Fruit fly (Drosophila melanogaster) whole organism, embryonic: ENCODE data around the gene CG17264.
A peak's percentile ranks its signal among the peaks of the same experiment; 100 is the strongest.

Experiments
- B-H1 ChIP-seq: fragments of 200-800 bp; sonication (Bioruptor generic); IDR thresholded peaks from 3 replicates; pipeline ENCODE4 v1.3.6; 2022; ENCODE audit warnings: missing biosample characterization, missing genetic modification characterization
- B-H2 ChIP-seq: fragments of 200-800 bp; sonication (Bioruptor generic); optimal IDR thresholded peaks from 2 replicates; lab custom pipeline; 2018; ENCODE audit warnings: missing biosample characterization, mild to moderate bottlenecking, missing genetic modification characterization
- CG10147 ChIP-seq: fragments of 200-800 bp; sonication (Bioruptor generic); optimal IDR thresholded peaks from 2 replicates; lab custom pipeline; 2019; ENCODE audit warnings: missing biosample characterization, mild to moderate bottlenecking, missing genetic modification characterization, moderate library complexity
- CG10431 ChIP-seq: fragments of 200-800 bp; sonication (Bioruptor generic); optimal IDR thresholded peaks from 3 replicates; lab custom pipeline; 2018; ENCODE audit warnings: missing biosample characterization, mild to moderate bottlenecking, missing genetic modification characterization
- CG11560 ChIP-seq: fragments of 200-800 bp; sonication (Bioruptor generic); IDR thresholded peaks from 3 replicates; pipeline ENCODE4 v1.3.6; 2022; ENCODE audit warnings: missing biosample characterization, missing genetic modification characterization
- CG12155 ChIP-seq: fragments of 200-800 bp; sonication (Bioruptor generic); optimal IDR thresholded peaks from 3 replicates; lab custom pipeline; 2016; ENCODE audit warnings: missing biosample characterization, missing genetic modification characterization
- CG12391 ChIP-seq: fragments of 200-800 bp; sonication (Bioruptor generic); optimal IDR thresholded peaks from 3 replicates; lab custom pipeline; 2018; ENCODE audit warnings: missing biosample characterization, mild to moderate bottlenecking, missing genetic modification characterization, moderate library complexity
- CG15479 ChIP-seq: fragments of 200-800 bp; sonication (Bioruptor generic); optimal IDR thresholded peaks from 3 replicates; lab custom pipeline; 2019; ENCODE audit warnings: missing biosample characterization, mild to moderate bottlenecking, missing genetic modification characterization, moderate library complexity
- CG15514 ChIP-seq: fragments of 200-800 bp; sonication (Bioruptor generic); optimal IDR thresholded peaks from 3 replicates; lab custom pipeline; 2017; ENCODE audit warnings: missing biosample characterization, missing genetic modification characterization, mild to moderate bottlenecking, moderate library complexity, missing genetic modification reagents
- CG16813 ChIP-seq: fragments of 200-800 bp; sonication (Bioruptor generic); IDR thresholded peaks from 3 replicates; pipeline ENCODE4 v1.3.6; 2022; ENCODE audit warnings: missing biosample characterization, missing genetic modification characterization; ENCODE audit not compliant: partially characterized antibody
- CG17186 ChIP-seq: fragments of 200-800 bp; sonication (Bioruptor generic); optimal IDR thresholded peaks from 3 replicates; lab custom pipeline; 2017; ENCODE audit warnings: missing biosample characterization, missing genetic modification reagents, missing genetic modification characterization
- CG2116 ChIP-seq: fragments of 200-800 bp; sonication (Bioruptor generic); optimal IDR thresholded peaks from 3 replicates; lab custom pipeline; 2018; ENCODE audit warnings: missing biosample characterization, mild to moderate bottlenecking, missing genetic modification characterization
- CG31365 ChIP-seq: fragments of 200-800 bp; sonication (Bioruptor generic); optimal IDR thresholded peaks from 2 replicates; lab custom pipeline; 2018; ENCODE audit warnings: missing biosample characterization, mild to moderate bottlenecking, missing genetic modification characterization
- CG31441 ChIP-seq: fragments of 200-800 bp; sonication (Bioruptor generic); IDR thresholded peaks from 2 replicates; pipeline ENCODE4 v1.3.6; 2022; ENCODE audit warnings: missing biosample characterization, missing genetic modification characterization
- CG34224 ChIP-seq: fragments of 200-800 bp; sonication (Bioruptor generic); IDR thresholded peaks from 3 replicates; pipeline ENCODE4 v1.3.6; 2022; ENCODE audit warnings: missing biosample characterization, missing genetic modification characterization; ENCODE audit not compliant: partially characterized antibody
- CG4360 ChIP-seq: fragments of 200-800 bp; sonication (Bioruptor generic); IDR thresholded peaks from 2 replicates; pipeline ENCODE4 v1.3.6; 2022; ENCODE audit warnings: missing biosample characterization, missing genetic modification characterization
- CG4617 ChIP-seq: fragments of 200-800 bp; sonication (Bioruptor generic); optimal IDR thresholded peaks from 3 replicates; lab custom pipeline; 2016; ENCODE audit warnings: missing biosample characterization, missing genetic modification characterization, borderline replicate concordance
- CG4854 ChIP-seq: fragments of 200-800 bp; sonication (Bioruptor generic); optimal IDR thresholded peaks from 2 replicates; lab custom pipeline; 2016; ENCODE audit warnings: missing biosample characterization, missing genetic modification characterization, inconsistent platforms
- CG6791 ChIP-seq: fragments of 200-800 bp; sonication (Bioruptor generic); IDR thresholded peaks from 3 replicates; pipeline ENCODE4 v1.3.6; 2022; ENCODE audit warnings: missing biosample characterization, missing genetic modification characterization; ENCODE audit not compliant: partially characterized antibody
- CG7963 ChIP-seq: fragments of 200-800 bp; sonication (Bioruptor generic); IDR thresholded peaks from 3 replicates; pipeline ENCODE4 v1.3.6; 2022; ENCODE audit warnings: missing biosample characterization, missing genetic modification characterization; ENCODE audit not compliant: partially characterized antibody
- CG9876 ChIP-seq: fragments of 200-800 bp; sonication (Bioruptor generic); optimal IDR thresholded peaks from 2 replicates; lab custom pipeline; 2016; ENCODE audit warnings: missing biosample characterization, missing genetic modification characterization
- CHES-1-like ChIP-seq: fragments of 200-800 bp; sonication (Bioruptor generic); optimal IDR thresholded peaks from 2 replicates; lab custom pipeline; 2016; ENCODE audit warnings: missing biosample characterization, missing genetic modification characterization
- Gsc ChIP-seq: fragments of 200-800 bp; sonication (Bioruptor generic); IDR thresholded peaks from 2 replicates; pipeline ENCODE4 v1.3.6; 2022; ENCODE audit warnings: missing biosample characterization, missing genetic modification characterization
- HHEX ChIP-seq: fragments of 200-800 bp; sonication (Bioruptor generic); optimal IDR thresholded peaks from 3 replicates; lab custom pipeline; 2017; ENCODE audit warnings: missing biosample characterization, mild to moderate bottlenecking, missing genetic modification characterization, missing genetic modification reagents
- HLHmδ ChIP-seq: fragments of 200-800 bp; sonication (Bioruptor generic); optimal IDR thresholded peaks from 2 replicates; lab custom pipeline; 2018; ENCODE audit warnings: missing biosample characterization, mild to moderate bottlenecking, missing genetic modification characterization, moderate library complexity
- HmgD ChIP-seq: fragments of 200-800 bp; sonication (Bioruptor generic); optimal IDR thresholded peaks from 3 replicates; lab custom pipeline; 2016; ENCODE audit warnings: missing biosample characterization, missing genetic modification characterization
- MESR4 ChIP-seq: fragments of 200-800 bp; sonication (Bioruptor generic); optimal IDR thresholded peaks from 2 replicates; lab custom pipeline; 2018; ENCODE audit warnings: missing biosample characterization, mild to moderate bottlenecking, missing genetic modification characterization, moderate library complexity
- Max ChIP-seq: fragments of 200-800 bp; sonication (Bioruptor generic); optimal IDR thresholded peaks from 2 replicates; lab custom pipeline; 2016; ENCODE audit warnings: missing biosample characterization, mild to moderate bottlenecking, missing genetic modification characterization
- Med ChIP-seq: fragments of 200-800 bp; sonication (Bioruptor generic); peaks from one replicate; lab custom pipeline; 2016; ENCODE audit warnings: missing biosample characterization, missing genetic modification characterization, mild to moderate bottlenecking, inconsistent platforms, moderate library complexity
- NC2β ChIP-seq: fragments of 200-800 bp; sonication (Bioruptor generic); optimal IDR thresholded peaks from 2 replicates; lab custom pipeline; 2016; ENCODE audit warnings: missing biosample characterization, missing genetic modification characterization
- Nf-YC ChIP-seq: fragments of 200-800 bp; optimal IDR thresholded peaks from 3 replicates; lab custom pipeline; 2019; ENCODE audit warnings: missing biosample characterization, mild to moderate bottlenecking, missing genetic modification characterization, moderate library complexity
- Oli ChIP-seq: fragments of 200-800 bp; sonication (Bioruptor generic); optimal IDR thresholded peaks from 2 replicates; lab custom pipeline; 2018; ENCODE audit warnings: missing biosample characterization, mild to moderate bottlenecking, missing genetic modification characterization, moderate library complexity
- Scr ChIP-seq: fragments of 200-800 bp; sonication (Bioruptor generic); IDR thresholded peaks from 2 replicates; pipeline ENCODE4 v1.3.6; 2022; ENCODE audit warnings: missing biosample characterization, missing genetic modification characterization; ENCODE audit not compliant: partially characterized antibody
- Sin3A ChIP-seq: fragments of >200 bp; optimal IDR thresholded peaks from 2 replicates; lab custom pipeline; 2018
- TFAM ChIP-seq: fragments of 200-800 bp; sonication (Bioruptor generic); optimal IDR thresholded peaks from 2 replicates; lab custom pipeline; 2017; ENCODE audit warnings: missing biosample characterization, missing genetic modification characterization, inconsistent platforms
- amos ChIP-seq: fragments of 200-800 bp; sonication (Bioruptor generic); IDR thresholded peaks from 2 replicates; pipeline ENCODE4 v1.3.6; 2022; ENCODE audit warnings: missing biosample characterization, missing genetic modification characterization; ENCODE audit not compliant: partially characterized antibody
- ato ChIP-seq: fragments of 200-800 bp; sonication (Bioruptor generic); IDR thresholded peaks from 2 replicates; pipeline ENCODE4 v1.3.6; 2022; ENCODE audit warnings: missing biosample characterization, missing genetic modification characterization; ENCODE audit not compliant: partially characterized antibody
- bbx ChIP-seq: fragments of 200-800 bp; sonication (Bioruptor generic); IDR thresholded peaks from 2 replicates; pipeline ENCODE4 v1.3.6; 2022; ENCODE audit warnings: missing biosample characterization, missing genetic modification characterization; ENCODE audit not compliant: partially characterized antibody
- dm ChIP-seq: fragments of 200-800 bp; sonication (Bioruptor generic); optimal IDR thresholded peaks from 3 replicates; lab custom pipeline; 2016; ENCODE audit warnings: missing biosample characterization, missing genetic modification characterization
- fu2 ChIP-seq: fragments of 200-800 bp; sonication (Bioruptor generic); optimal IDR thresholded peaks from 2 replicates; lab custom pipeline; 2016; ENCODE audit warnings: missing biosample characterization, missing genetic modification characterization
- gfzf ChIP-seq: fragments of 200-800 bp; sonication (Bioruptor generic); optimal IDR thresholded peaks from 2 replicates; lab custom pipeline; 2016; ENCODE audit warnings: missing biosample characterization, mild to moderate bottlenecking, missing genetic modification characterization, moderate library complexity
- kni ChIP-seq: fragments of 200-800 bp; sonication (Bioruptor generic); optimal IDR thresholded peaks from 3 replicates; lab custom pipeline; 2017; ENCODE audit warnings: mild to moderate bottlenecking, missing biosample characterization, missing genetic modification reagents, missing genetic modification characterization
- p53 ChIP-seq: fragments of 200-800 bp; sonication (Bioruptor generic); optimal IDR thresholded peaks from 2 replicates; lab custom pipeline; 2016; ENCODE audit warnings: missing biosample characterization, missing genetic modification characterization
- pum ChIP-seq: fragments of 200-800 bp; sonication (Bioruptor generic); optimal IDR thresholded peaks from 2 replicates; lab custom pipeline; 2016; ENCODE audit warnings: missing biosample characterization, missing genetic modification characterization
- pzg ChIP-seq: fragments of 200-800 bp; sonication (Bioruptor generic); optimal IDR thresholded peaks from 3 replicates; lab custom pipeline; 2018; ENCODE audit warnings: missing biosample characterization, mild to moderate bottlenecking, missing genetic modification characterization, moderate library complexity
- sima ChIP-seq: fragments of 200-800 bp; sonication (Bioruptor generic); optimal IDR thresholded peaks from 2 replicates; lab custom pipeline; 2016; ENCODE audit warnings: missing biosample characterization, missing genetic modification characterization
- tna ChIP-seq: fragments of 200-800 bp; sonication (Bioruptor generic); IDR thresholded peaks from 2 replicates; pipeline ENCODE4 v1.3.6; 2022; ENCODE audit warnings: missing biosample characterization, missing genetic modification characterization; ENCODE audit not compliant: partially characterized antibody
- twi ChIP-seq: fragments of 200-800 bp; optimal IDR thresholded peaks from 2 replicates; lab custom pipeline; 2019; ENCODE audit warnings: missing biosample characterization, mild to moderate bottlenecking, missing genetic modification characterization, moderate library complexity
- unc-4 ChIP-seq: fragments of 200-800 bp; sonication (Bioruptor generic); IDR thresholded peaks from 2 replicates; pipeline ENCODE4 v1.3.6; 2022; ENCODE audit warnings: missing biosample characterization, missing genetic modification characterization; ENCODE audit not compliant: partially characterized antibody
- vnd ChIP-seq: fragments of 200-800 bp; sonication (Bioruptor generic); IDR thresholded peaks from 3 replicates; pipeline ENCODE4 v1.3.6; 2022; ENCODE audit warnings: missing biosample characterization, missing genetic modification characterization; ENCODE audit not compliant: partially characterized antibody

The CG17264 gene

dm6 chr2L:3022986-3023385 is 4.7 kb downstream of the CG17264 start, which contains the start of the genes alpha4GT1 and Prp40 (continued):
- TF ChIP-seq vnd (GFP tag; lab: Robert Waterston, UW) (peak; percentile 86), CG10431 (GFP tag; lab: Kevin White, UChicago) (no peak), Sin3A (lab: Kevin White, UChicago) (peak; percentile 45), CG34224 (GFP tag; lab: Robert Waterston, UW) (peak; percentile 96), CG2116 (peak; percentile 75), MESR4 (GFP tag; lab: Kevin White, UChicago) (peak; percentile 77), CG11560 (tag; lab: Robert Waterston, UW) (peak; percentile 86), B-H1 (no peak), dm (GFP tag; lab: Kevin White, UChicago) (peak; percentile 61), Med (GFP tag; lab: Kevin White, UChicago) (peak; percentile 39), gfzf (GFP tag; lab: Kevin White, UChicago) (peak; percentile 27), CG15479 (GFP tag; lab: Kevin White, UChicago) (peak; percentile 20), tna (peak; percentile 91), Nf-YC (no peak), pum (GFP tag; lab: Kevin White, UChicago) (no peak), CG4854 (GFP tag; lab: Kevin White, UChicago) (no peak), CG6791 (GFP tag; lab: Robert Waterston, UW) (peak; percentile 91), HLHmδ (GFP tag; lab: Kevin White, UChicago) (no peak), CG31365 (tag; lab: Kevin White, UChicago) (no peak), Max (no peak), CG16813 (peak; percentile 81), HHEX (GFP tag; lab: Kevin White, UChicago) (no peak), B-H2 (no peak), HmgD (peak; percentile 6), Oli (no peak), unc-4 (GFP tag; lab: Robert Waterston, UW) (peak; percentile 65), CG7963 (peak; percentile 90), pzg (peak; percentile 81), Gsc (GFP tag; lab: Robert Waterston, UW) (no peak), NC2β (GFP tag; lab: Kevin White, UChicago) (no peak), bbx (GFP tag; lab: Robert Waterston, UW) (peak; percentile 89), CG10147 (GFP tag; lab: Kevin White, UChicago) (no peak), CG4360 (GFP tag; lab: Robert Waterston, UW) (peak; percentile 77; the same call in 1 of the 2 replicates), TFAM (GFP tag; lab: Kevin White, UChicago) (no peak), CG4617 (GFP tag; lab: Kevin White, UChicago) (peak; percentile 89), CG15514 (peak; percentile 91), CG31441 (no peak), sima (GFP tag; lab: Kevin White, UChicago) (no peak), CG9876 (no peak), ato (GFP tag; lab: Robert Waterston, UW) (peak; percentile 94), fu2 (GFP tag; lab: Kevin White, UChicago) (no peak), amos (GFP tag; lab: Robert Waterston, UW) (peak; percentile 80), Scr (GFP tag; lab: Robert Waterston, UW) (peak; percentile 73), p53 (GFP tag; lab: Kevin White, UChicago) (no peak), kni (GFP tag; lab: Kevin White, UChicago) (no peak), CG12155 (no peak), CG12391 (tag; lab: Kevin White, UChicago) (no peak), CHES-1-like (peak; percentile 30), CG17186 (GFP tag; lab: Kevin White, UChicago) (peak; percentile 73), twi (tag; lab: Kevin White, UChicago) (no peak)
